Worm (Caenorhabditis elegans): ENCODE measurements around the gene F40E12.1.

DNA sequence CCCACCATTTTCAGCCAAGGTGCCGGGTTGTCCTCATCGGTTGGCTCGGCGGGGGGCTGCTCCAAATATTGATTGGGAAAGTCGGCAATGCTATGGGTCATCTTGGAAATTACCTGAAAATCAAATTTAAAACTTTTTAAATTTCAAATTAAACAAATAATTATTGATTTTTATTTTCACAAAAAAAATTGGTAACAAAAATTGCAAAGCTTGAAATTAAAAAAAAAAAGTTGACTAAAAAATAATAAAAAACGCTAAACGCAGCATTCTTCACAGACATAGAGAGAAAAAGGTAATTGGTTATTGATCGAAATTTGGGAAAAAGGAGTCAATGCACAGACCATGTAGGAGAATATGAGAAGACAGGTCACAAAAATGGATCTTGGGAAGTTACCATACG, 18.9 kb upstream of the F40E12.1 start, which contains the start of gene Y49F6A.11:
- TF ChIP-seq him-1 (tag; optimal IDR thresholded peaks at IDR 0.05) (no peak), dao-5 (tag; optimal IDR thresholded peaks at IDR 0.05) (no peak), W03F9.2 (tag; optimal IDR thresholded peaks at IDR 0.05) (no peak)

Data from whole organism, L4/young adult.